Worm (Caenorhabditis elegans) whole organism, L1 larva: ENCODE results near the gene F42E11.3.

Experiments used
- aha-1 ChIP-seq: fragments of 150-350 bp; optimal IDR thresholded peaks from 2 replicates; lab custom pipeline; 2014; ENCODE audit warnings: missing biosample characterization, missing genetic modification characterization
- ceh-88 ChIP-seq: fragments of 200-800 bp; sonication (Bioruptor generic); IDR thresholded peaks from 2 replicates; pipeline ENCODE4 v1.3.6; 2022; ENCODE audit warnings: missing genetic modification characterization, missing compliant biosample characterization
- ces-1 ChIP-seq: fragments of 150-350 bp; optimal IDR thresholded peaks from 2 replicates; lab custom pipeline; 2014; ENCODE audit warnings: missing biosample characterization, missing genetic modification reagents, missing genetic modification characterization
- isw-1 ChIP-seq: fragments of 200-800 bp; sonication (Bioruptor generic); IDR thresholded peaks from 2 replicates; pipeline ENCODE4 v1.3.6; 2022; ENCODE audit warnings: missing genetic modification characterization, missing compliant biosample characterization
- jun-1 ChIP-seq: fragments of 150-350 bp; optimal IDR thresholded peaks from 2 replicates; lab custom pipeline; 2014; ENCODE audit warnings: missing biosample characterization, missing genetic modification reagents, missing genetic modification characterization
- lir-3 ChIP-seq: sonication (generic microtip); optimal IDR thresholded peaks from 2 replicates; lab custom pipeline; 2016; ENCODE audit warnings: mild to moderate bottlenecking, missing genetic modification characterization, moderate library complexity, missing compliant biosample characterization; ENCODE audit not compliant: poor library complexity
- lsy-2 ChIP-seq, 2 experiments: fragments of 150-350 bp; optimal IDR thresholded peaks; 2 replicates each; lab custom pipeline; 2014; ENCODE audit warnings: missing biosample characterization in 2 of 2, missing genetic modification characterization in 2 of 2
- mdl-1 ChIP-seq, 2 experiments: fragments of 150-350 bp; optimal IDR thresholded peaks; 2 replicates each; lab custom pipeline; 2014 to 2017; ENCODE audit warnings: missing biosample characterization in 2 of 2, missing genetic modification characterization in 2 of 2, inconsistent platforms in 1 of 2
- nhr-11 ChIP-seq: fragments of 150-350 bp; optimal IDR thresholded peaks from 2 replicates; lab custom pipeline; 2014; ENCODE audit warnings: missing biosample characterization, missing genetic modification characterization
- nhr-28 ChIP-seq: fragments of 150-350 bp; optimal IDR thresholded peaks from 2 replicates; lab custom pipeline; 2014; ENCODE audit warnings: missing biosample characterization, missing genetic modification characterization
- nhr-76 ChIP-seq: sonication (generic microtip); optimal IDR thresholded peaks from 2 replicates; lab custom pipeline; 2017; ENCODE audit warnings: missing biosample characterization, missing genetic modification characterization
- nhr-90 ChIP-seq: sonication (generic microtip); optimal IDR thresholded peaks from 2 replicates; lab custom pipeline; 2016; ENCODE audit warnings: mild to moderate bottlenecking, missing genetic modification characterization, missing compliant biosample characterization; ENCODE audit not compliant: poor library complexity
- zip-4 ChIP-seq: fragments of 200-800 bp; sonication (Bioruptor generic); optimal IDR thresholded peaks from 2 replicates; lab custom pipeline; 2018; ENCODE audit warnings: mild to moderate bottlenecking, missing genetic modification characterization, moderate library complexity, missing compliant biosample characterization
- ztf-11 ChIP-seq, 2 experiments: sonication (generic microtip); optimal IDR thresholded peaks; 2 replicates each; lab custom pipeline; 2016 to 2017; ENCODE audit warnings: missing genetic modification characterization in 2 of 2, missing biosample characterization in 1 of 2, missing compliant biosample characterization in 1 of 2

DNA sequence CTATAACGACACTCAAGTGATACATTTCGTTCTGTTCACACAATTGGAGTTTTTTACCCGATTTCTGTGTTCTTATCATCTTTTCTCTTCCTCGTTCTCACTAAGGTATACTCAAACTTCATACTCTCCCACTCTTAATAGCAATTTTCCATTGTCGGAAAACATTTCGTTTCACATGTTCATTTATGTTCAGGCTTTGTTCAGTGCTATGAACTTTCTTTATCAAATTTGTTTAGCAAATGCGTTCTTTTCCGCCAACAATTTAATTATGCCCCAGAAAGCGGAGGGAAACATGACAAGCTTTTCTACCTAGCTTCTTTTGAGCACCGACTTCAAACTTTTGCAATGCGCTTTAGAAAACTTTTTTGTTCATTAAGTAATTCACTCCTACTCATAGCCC lies 29.9 kb downstream of the F42E11.3 start:
- TF ChIP-seq ceh-88 (GFP tag; lab: Robert Waterston, UW) (no peak), nhr-28 (tag; lab: Kevin White, UChicago) (no peak), nhr-76 (no peak), aha-1 (tag; lab: Kevin White, UChicago) (no peak), mdl-1 (tag; optimal IDR thresholded peaks at IDR 0.05; lab: Kevin White, UChicago) (no peak), nhr-11 (tag; lab: Kevin White, UChicago) (no peak), lir-3 (tag; lab: Kevin White, UChicago) (no peak), jun-1 (no peak), ztf-11 (tag; optimal IDR thresholded peaks at IDR 0.05; lab: Kevin White, UChicago) (no peak), nhr-90 (tag; lab: Kevin White, UChicago) (no peak), ces-1 (GFP tag; lab: Kevin White, UChicago) (no peak), zip-4 (GFP tag; lab: Kevin White, UChicago) (no peak), lsy-2 (tag; optimal IDR thresholded peaks at IDR 0.05; lab: Kevin White, UChicago) (no peak), isw-1 (no peak)
